Worm (Caenorhabditis elegans) whole organism, mixed stage, embryonic: ENCODE results near the gene Y46G5A.15.

Experiments
- M03D4.4 ChIP-seq: sonication (generic microtip); optimal IDR thresholded peaks from 2 replicates; lab custom pipeline; 2017; ENCODE audit warnings: mild to moderate bottlenecking, missing genetic modification characterization, missing compliant biosample characterization
- bed-3 ChIP-seq: fragments of 200-800 bp; sonication (Bioruptor generic); optimal IDR thresholded peaks from 3 replicates; lab custom pipeline; 2018; ENCODE audit warnings: mild to moderate bottlenecking, missing genetic modification characterization, moderate library complexity, missing compliant biosample characterization
- blmp-1 ChIP-seq: fragments of 150-350 bp; optimal IDR thresholded peaks from 2 replicates; lab custom pipeline; 2014; ENCODE audit warnings: missing biosample characterization, missing genetic modification characterization
- ceh-39 ChIP-seq: fragments of 150-350 bp; optimal IDR thresholded peaks from 2 replicates; lab custom pipeline; 2014; ENCODE audit warnings: missing biosample characterization, missing genetic modification characterization
- ceh-43 ChIP-seq: fragments of 200-800 bp; sonication (Bioruptor generic); optimal IDR thresholded peaks from 2 replicates; lab custom pipeline; 2018; ENCODE audit warnings: mild to moderate bottlenecking, missing genetic modification characterization, moderate library complexity, missing compliant biosample characterization
- ceh-83 ChIP-seq: fragments of 200-800 bp; sonication (Bioruptor generic); optimal IDR thresholded peaks from 2 replicates; lab custom pipeline; 2018; ENCODE audit warnings: mild to moderate bottlenecking, missing genetic modification characterization, missing compliant biosample characterization
- cnd-1 ChIP-seq: fragments of 200-800 bp; sonication (Bioruptor generic); optimal IDR thresholded peaks from 2 replicates; lab custom pipeline; 2018; ENCODE audit warnings: mild to moderate bottlenecking, missing genetic modification characterization, missing compliant biosample characterization
- elt-1 ChIP-seq: sonication (generic microtip); optimal IDR thresholded peaks from 2 replicates; lab custom pipeline; 2017; ENCODE audit warnings: missing genetic modification characterization, mild to moderate bottlenecking, missing compliant biosample characterization, antibody characterized with exemption, moderate library complexity, borderline replicate concordance; ENCODE audit not compliant: insufficient read depth
- elt-3 ChIP-seq: fragments of 150-350 bp; optimal IDR thresholded peaks from 2 replicates; lab custom pipeline; 2014; ENCODE audit warnings: missing biosample characterization, missing genetic modification characterization
- flh-1 ChIP-seq: fragments of 200-800 bp; sonication (Bioruptor generic); optimal IDR thresholded peaks from 2 replicates; lab custom pipeline; 2018; ENCODE audit warnings: mild to moderate bottlenecking, missing genetic modification characterization, moderate library complexity, missing compliant biosample characterization
- ham-2 ChIP-seq: fragments of 200-800 bp; sonication (Bioruptor generic); optimal IDR thresholded peaks from 2 replicates; lab custom pipeline; 2018; ENCODE audit warnings: mild to moderate bottlenecking, missing genetic modification characterization, missing compliant biosample characterization
- hlh-1 ChIP-seq: fragments of 150-350 bp; optimal IDR thresholded peaks from 2 replicates; lab custom pipeline; 2014; ENCODE audit warnings: missing biosample characterization, missing genetic modification reagents, missing genetic modification characterization
- lin-13 ChIP-seq: fragments of 150-350 bp; optimal IDR thresholded peaks from 2 replicates; lab custom pipeline; 2014; ENCODE audit warnings: missing biosample characterization, missing genetic modification characterization
- lin-32 ChIP-seq: fragments of 200-800 bp; sonication (Bioruptor generic); optimal IDR thresholded peaks from 2 replicates; lab custom pipeline; 2018; ENCODE audit warnings: mild to moderate bottlenecking, missing genetic modification characterization, missing compliant biosample characterization
- lsy-2 ChIP-seq: fragments of 150-350 bp; optimal IDR thresholded peaks from 2 replicates; lab custom pipeline; 2014; ENCODE audit warnings: missing biosample characterization, missing genetic modification characterization
- mab-5 ChIP-seq: fragments of 150-350 bp; optimal IDR thresholded peaks from 2 replicates; lab custom pipeline; 2014; ENCODE audit warnings: missing biosample characterization, missing genetic modification characterization
- mep-1 ChIP-seq: fragments of 150-350 bp; optimal IDR thresholded peaks from 2 replicates; lab custom pipeline; 2017; ENCODE audit warnings: missing biosample characterization, missing genetic modification reagents, missing genetic modification characterization, inconsistent platforms
- mls-2 ChIP-seq: sonication (generic microtip); optimal IDR thresholded peaks from 2 replicates; lab custom pipeline; 2016; ENCODE audit warnings: mild to moderate bottlenecking, missing genetic modification characterization, moderate library complexity, missing compliant biosample characterization
- nhr-12 ChIP-seq: fragments of 150-350 bp; optimal IDR thresholded peaks from 2 replicates; lab custom pipeline; 2014; ENCODE audit warnings: missing biosample characterization, missing genetic modification characterization
- nhr-2 ChIP-seq: fragments of 150-350 bp; optimal IDR thresholded peaks from 2 replicates; lab custom pipeline; 2014; ENCODE audit warnings: missing biosample characterization, missing genetic modification characterization
- nhr-237 ChIP-seq: fragments of 150-350 bp; optimal IDR thresholded peaks from 2 replicates; lab custom pipeline; 2014; ENCODE audit warnings: missing biosample characterization, missing genetic modification characterization
- nhr-28 ChIP-seq: fragments of 150-350 bp; optimal IDR thresholded peaks from 2 replicates; lab custom pipeline; 2014; ENCODE audit warnings: missing biosample characterization, missing genetic modification characterization
- nhr-76 ChIP-seq: sonication (generic microtip); optimal IDR thresholded peaks from 2 replicates; lab custom pipeline; 2017; ENCODE audit warnings: missing biosample characterization, missing genetic modification characterization
- pha-4 ChIP-seq: fragments of 150-350 bp; optimal IDR thresholded peaks from 2 replicates; lab custom pipeline; 2018; ENCODE audit warnings: missing biosample characterization, missing genetic modification reagents, missing genetic modification characterization
- sem-2 ChIP-seq: fragments of 200-800 bp; sonication (Bioruptor generic); optimal IDR thresholded peaks from 2 replicates; lab custom pipeline; 2018; ENCODE audit warnings: mild to moderate bottlenecking, missing genetic modification characterization, missing compliant biosample characterization
- snpc-4 ChIP-seq: fragments of 150-350 bp; optimal IDR thresholded peaks from 2 replicates; lab custom pipeline; 2014; ENCODE audit warnings: missing biosample characterization, missing genetic modification characterization
- sptf-1 ChIP-seq: sonication (generic microtip); optimal IDR thresholded peaks from 2 replicates; lab custom pipeline; 2017; ENCODE audit warnings: mild to moderate bottlenecking, missing genetic modification characterization, moderate library complexity, missing compliant biosample characterization
- tbx-8 ChIP-seq: fragments of 200-800 bp; sonication (Bioruptor generic); optimal IDR thresholded peaks from 2 replicates; lab custom pipeline; 2018; ENCODE audit warnings: mild to moderate bottlenecking, missing genetic modification characterization, moderate library complexity, missing compliant biosample characterization
- unc-120 ChIP-seq: sonication (generic microtip); optimal IDR thresholded peaks from 2 replicates; lab custom pipeline; 2017; ENCODE audit warnings: missing genetic modification characterization, missing compliant biosample characterization; ENCODE audit not compliant: poor library complexity, severe bottlenecking
- unc-39 ChIP-seq: fragments of 150-350 bp; optimal IDR thresholded peaks from 2 replicates; lab custom pipeline; 2014; ENCODE audit warnings: missing biosample characterization, missing genetic modification characterization
- zip-8 ChIP-seq: fragments of 150-350 bp; optimal IDR thresholded peaks from 2 replicates; lab custom pipeline; 2014; ENCODE audit warnings: missing biosample characterization, missing genetic modification characterization
- ztf-11 ChIP-seq: fragments of 150-350 bp; optimal IDR thresholded peaks from 2 replicates; lab custom pipeline; 2014; ENCODE audit warnings: missing biosample characterization, missing genetic modification characterization

Gene Y46G5A.15

DNA sequence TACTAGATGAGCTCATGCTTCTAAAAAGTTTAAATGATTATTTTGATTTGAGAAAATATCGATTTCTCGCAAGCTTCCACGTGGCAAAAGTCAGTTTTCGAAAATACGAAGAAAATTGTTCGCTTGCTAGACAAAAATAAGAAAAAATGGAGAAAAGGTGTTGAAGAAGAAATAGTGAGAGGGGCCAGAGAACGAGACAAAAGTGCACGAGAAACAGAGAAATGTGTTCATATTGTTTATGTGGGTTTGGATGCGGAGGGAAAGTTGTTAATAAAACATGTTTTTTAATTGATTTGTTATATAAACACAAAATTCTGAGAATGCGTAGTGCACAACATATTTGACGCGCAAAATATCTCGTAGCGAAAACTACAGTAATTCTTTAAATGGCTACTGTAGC is at the start of gene Y46G5A.15:
Gene Y46G5A.15 (minus strand): TSS at position 26 of the 400 bp plus-strand sequence.
- TF ChIP-seq tbx-8 (GFP tag; lab: Kevin White, UChicago) (no peak), ceh-39 (tag; lab: Kevin White, UChicago) (no peak), nhr-76 (tag; lab: Kevin White, UChicago) (no peak), sem-2 (GFP tag; lab: Kevin White, UChicago) (no peak), nhr-28 (tag; lab: Kevin White, UChicago) (no peak), ham-2 (GFP tag; lab: Kevin White, UChicago) (no peak), elt-1 (no peak), elt-3 (tag; lab: Kevin White, UChicago) (no peak), snpc-4 (tag; lab: Kevin White, UChicago) (no peak), flh-1 (GFP tag; lab: Kevin White, UChicago) (no peak), nhr-12 (tag; lab: Kevin White, UChicago) (no peak), cnd-1 (no peak)

DNA sequence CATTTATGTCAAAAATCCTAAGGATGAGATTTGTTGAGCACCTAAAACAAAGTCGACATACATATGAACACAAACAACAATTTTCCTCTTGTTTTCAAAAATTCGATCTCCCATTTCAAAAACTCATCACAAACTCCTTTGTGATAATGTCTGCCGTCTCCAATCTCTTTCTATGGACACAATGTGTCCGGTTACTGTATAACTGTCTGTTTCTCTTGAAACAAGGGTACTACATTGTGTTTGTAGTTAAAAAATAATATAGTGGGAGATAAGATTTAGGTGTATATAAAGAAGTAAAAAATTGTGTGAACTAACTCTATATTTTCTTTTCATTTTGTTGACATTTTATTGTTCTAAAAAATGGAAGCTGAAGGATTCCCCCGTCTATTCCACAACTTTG is 45.1 kb upstream of the Y46G5A.15 start, which contains the start of gene bcmo-1:
Gene bcmo-1 (plus strand): TSS at position 330 of the 400 bp plus-strand sequence.
- no peak for TF ChIP-seq mls-2
- TF ChIP-seq ceh-39 (tag; lab: Kevin White, UChicago): no peak
- TF ChIP-seq M03D4.4: no peak
- no peak for TF ChIP-seq nhr-76 (tag; lab: Kevin White, UChicago)
- TF ChIP-seq unc-120: no peak

ce11 chrII:12828863-12829262 is 43.6 kb upstream of the Y46G5A.15 start, which contains the start of gene Y46G5A.23:
Gene Y46G5A.23, minus strand, starts transcription at chrII:12828963.
- TF ChIP-seq nhr-28 (tag; lab: Kevin White, UChicago) (no peak), unc-120 (no peak), M03D4.4 (no peak), nhr-2 (tag; lab: Kevin White, UChicago) (no peak), sem-2 (GFP tag; lab: Kevin White, UChicago) (no peak), hlh-1 (tag; lab: Kevin White, UChicago) (no peak), pha-4 (tag; lab: Kevin White, UChicago) (no peak), ceh-83 (GFP tag; lab: Kevin White, UChicago) (no peak)

ce11 chrII:12826752-12827151 is 41.5 kb upstream of the Y46G5A.15 start, which contains the start of gene Y46G5A.38:
Gene Y46G5A.38, plus strand, starts transcription at chrII:12827052.
- no peak for TF ChIP-seq nhr-2 (tag; lab: Kevin White, UChicago)
- TF ChIP-seq mab-5 (tag; lab: Kevin White, UChicago): no peak

DNA sequence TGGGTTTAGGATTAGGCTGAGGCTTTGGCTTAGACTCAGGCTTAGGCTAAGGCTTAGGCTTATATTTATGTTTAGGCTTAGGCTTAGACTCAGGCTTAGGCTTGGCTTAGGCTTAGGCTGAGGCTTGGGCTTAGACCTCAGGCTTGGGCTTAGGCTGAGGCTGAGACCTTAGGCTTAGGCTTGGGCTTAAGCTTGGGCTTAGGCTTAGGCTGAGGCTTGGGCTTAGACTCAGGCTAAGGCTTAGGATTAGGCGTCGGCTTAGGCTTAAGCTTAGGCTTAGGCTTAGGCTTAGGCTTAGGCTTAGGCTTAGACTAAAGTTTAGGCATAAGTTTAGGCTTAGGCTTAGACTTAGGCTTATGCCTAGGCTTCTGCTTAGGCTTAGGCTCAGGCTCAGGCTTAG is 39.2 kb upstream of the Y46G5A.15 start:
- TF ChIP-seq ham-2 (GFP tag; lab: Kevin White, UChicago): peak; percentile 57
- no peak for TF ChIP-seq ceh-43

- TF ChIP-seq flh-1 (GFP tag; lab: Kevin White, UChicago): no peak
- no peak for TF ChIP-seq mls-2
- no peak for TF ChIP-seq hlh-1 (tag; lab: Kevin White, UChicago)
- no peak for TF ChIP-seq unc-39 (tag; lab: Kevin White, UChicago)
- TF ChIP-seq ceh-83 (GFP tag; lab: Kevin White, UChicago): no peak
- TF ChIP-seq zip-8 (tag; lab: Kevin White, UChicago): no peak
- TF ChIP-seq elt-1: no peak
- TF ChIP-seq bed-3: no peak
- no peak for TF ChIP-seq blmp-1
- TF ChIP-seq lsy-2 (tag; lab: Kevin White, UChicago): no peak
- no peak for TF ChIP-seq nhr-28 (tag; lab: Kevin White, UChicago)
- no peak for TF ChIP-seq sem-2 (GFP tag; lab: Kevin White, UChicago)
- no peak for TF ChIP-seq cnd-1
- no peak for TF ChIP-seq nhr-12 (tag; lab: Kevin White, UChicago)
- no peak for TF ChIP-seq mep-1
- no peak for TF ChIP-seq snpc-4 (tag; lab: Kevin White, UChicago)
- TF ChIP-seq ceh-39 (tag; lab: Kevin White, UChicago): no peak
- TF ChIP-seq nhr-2 (tag; lab: Kevin White, UChicago): no peak
Observed at ce11 chrII:12823437-12823836, 38.2 kb upstream of the Y46G5A.15 start, which contains the start of gene Y46G5A.36. Gene Y46G5A.36, plus strand, starts transcription at chrII:12823679.

- TF ChIP-seq cnd-1 (no peak), ztf-11 (tag; lab: Kevin White, UChicago) (no peak), nhr-28 (tag; lab: Kevin White, UChicago) (no peak), sptf-1 (no peak), M03D4.4 (no peak), lin-32 (no peak), ham-2 (GFP tag; lab: Kevin White, UChicago) (no peak), mep-1 (no peak), nhr-237 (tag; lab: Kevin White, UChicago) (no peak), zip-8 (tag; lab: Kevin White, UChicago) (no peak), sem-2 (GFP tag; lab: Kevin White, UChicago) (no peak), tbx-8 (GFP tag; lab: Kevin White, UChicago) (no peak), nhr-76 (tag; lab: Kevin White, UChicago) (no peak), unc-120 (no peak), lin-13 (tag; lab: Kevin White, UChicago) (no peak), ceh-39 (tag; lab: Kevin White, UChicago) (no peak)
Observed at ce11 chrII:12819979-12820378, 34.8 kb upstream of the Y46G5A.15 start.
